Worm (Caenorhabditis elegans) whole organism, L2 larva: Measurements from ENCODE around the gene memi-3.

Experiments
- C34F6.9 ChIP-seq: fragments of 150-350 bp; optimal IDR thresholded peaks from 2 replicates; lab custom pipeline; 2014; ENCODE audit warnings: missing biosample characterization, missing genetic modification characterization
- elt-1 ChIP-seq: fragments of 150-350 bp; optimal IDR thresholded peaks from 2 replicates; lab custom pipeline; 2014; ENCODE audit warnings: missing biosample characterization, missing genetic modification characterization
- elt-3 ChIP-seq: sonication (generic microtip); optimal IDR thresholded peaks from 2 replicates; lab custom pipeline; 2017; ENCODE audit warnings: missing biosample characterization, missing genetic modification characterization
- mdl-1 ChIP-seq, 2 experiments: fragments of 150-350 bp in 1 of 2; sonication (generic microtip) in 1 of 2; optimal IDR thresholded peaks; 2 replicates each; lab custom pipeline; 2017; ENCODE audit warnings: missing biosample characterization in 2 of 2, missing genetic modification characterization in 2 of 2
- nhr-11 ChIP-seq: fragments of 150-350 bp; optimal IDR thresholded peaks from 2 replicates; lab custom pipeline; 2014; ENCODE audit warnings: missing biosample characterization, missing genetic modification characterization
- nhr-21 ChIP-seq: fragments of 150-350 bp; optimal IDR thresholded peaks from 2 replicates; lab custom pipeline; 2014; ENCODE audit warnings: missing biosample characterization, missing genetic modification characterization
- nhr-237 ChIP-seq: fragments of 150-350 bp; optimal IDR thresholded peaks from 2 replicates; lab custom pipeline; 2014; ENCODE audit warnings: missing biosample characterization, missing genetic modification characterization
- nhr-6 ChIP-seq: fragments of 150-350 bp; optimal IDR thresholded peaks from 2 replicates; lab custom pipeline; 2014; ENCODE audit warnings: missing biosample characterization, missing genetic modification characterization
- sma-9 ChIP-seq, 2 experiments: fragments of 150-350 bp in 1 of 2; sonication (generic microtip) in 1 of 2; optimal IDR thresholded peaks; 2 replicates each; lab custom pipeline; 2014 to 2016; ENCODE audit warnings: missing genetic modification characterization in 2 of 2, mild to moderate bottlenecking in 1 of 2, missing biosample characterization in 1 of 2, missing compliant biosample characterization in 1 of 2, missing genetic modification reagents in 1 of 2, moderate library complexity in 1 of 2
- unc-55 ChIP-seq: fragments of 150-350 bp; sonication (generic microtip); optimal IDR thresholded peaks from 3 replicates; lab custom pipeline; 2014; ENCODE audit warnings: missing biosample characterization, missing genetic modification reagents, missing genetic modification characterization
- unc-62 ChIP-seq: fragments of 150-350 bp; optimal IDR thresholded peaks from 2 replicates; lab custom pipeline; 2014; ENCODE audit warnings: missing biosample characterization, missing genetic modification reagents, missing genetic modification characterization
- zag-1 ChIP-seq: fragments of 150-350 bp; optimal IDR thresholded peaks from 2 replicates; lab custom pipeline; 2014; ENCODE audit warnings: missing biosample characterization, missing genetic modification characterization
- ztf-11 ChIP-seq: sonication (generic microtip); optimal IDR thresholded peaks from 2 replicates; lab custom pipeline; 2017; ENCODE audit warnings: missing biosample characterization, missing genetic modification characterization

DNA sequence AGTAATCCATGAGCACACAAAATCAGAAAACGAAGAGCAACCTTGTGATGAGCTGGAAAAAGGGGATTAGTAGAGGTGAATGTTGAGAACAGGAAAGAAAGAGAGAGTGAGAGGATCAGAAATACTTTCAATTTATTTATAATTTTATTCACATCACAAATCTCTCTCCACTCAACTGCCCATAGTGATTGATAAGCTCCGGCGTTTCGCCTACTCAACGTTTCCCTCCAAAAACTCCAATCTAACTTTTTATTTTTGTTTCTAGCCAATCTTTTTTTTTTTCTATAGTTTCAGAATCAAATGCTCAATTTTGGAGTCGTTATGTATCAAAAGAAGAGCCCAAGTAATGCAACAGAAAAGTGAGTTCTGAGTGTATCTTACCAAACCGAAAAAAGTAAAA, 22.3 kb upstream of the memi-3 start, which contains the start of gene kin-4:
- no peak for TF ChIP-seq unc-55 (GFP tag; lab: Kevin White, UChicago)
- TF ChIP-seq elt-3, result no peak
- TF ChIP-seq nhr-11 (tag; lab: Kevin White, UChicago), result no peak
- no peak for TF ChIP-seq sma-9 (GFP tag; optimal IDR thresholded peaks at IDR 0.05; lab: Kevin White, UChicago)
- no peak for TF ChIP-seq sma-9 (tag; optimal IDR thresholded peaks at IDR 0.05; lab: Kevin White, UChicago)
- TF ChIP-seq C34F6.9 (tag; lab: Kevin White, UChicago), result no peak
- no peak for TF ChIP-seq ztf-11 (tag; lab: Kevin White, UChicago)
- TF ChIP-seq nhr-6 (tag; lab: Kevin White, UChicago), result no peak
- no peak for TF ChIP-seq nhr-21
- TF ChIP-seq nhr-237 (tag; lab: Kevin White, UChicago), result no peak
- no peak for TF ChIP-seq mdl-1 (tag; optimal IDR thresholded peaks at IDR 0.05; lab: Kevin White, UChicago)
- no peak for TF ChIP-seq elt-1 (tag; lab: Kevin White, UChicago)
- no peak for TF ChIP-seq zag-1
- no peak for TF ChIP-seq unc-62 (GFP tag; lab: Kevin White, UChicago)
